Worm (Caenorhabditis elegans) whole organism, L1 larva: ENCODE measurements around the gene rer-1.

ENCODE experiments used
- egl-13 ChIP-seq: sonication (generic microtip); optimal IDR thresholded peaks from 2 replicates; lab custom pipeline; 2016; ENCODE audit warnings: missing genotype, missing genetic modification reagents, missing genetic modification characterization, missing compliant biosample characterization
- elt-2 ChIP-seq: sonication (generic microtip); optimal IDR thresholded peaks from 2 replicates; lab custom pipeline; 2016; ENCODE audit warnings: missing genetic modification characterization, mild to moderate bottlenecking, inconsistent platforms, missing compliant biosample characterization, missing genetic modification reagents
- lin-13 ChIP-seq: fragments of 150-350 bp; optimal IDR thresholded peaks from 2 replicates; lab custom pipeline; 2014; ENCODE audit warnings: missing biosample characterization, missing genetic modification reagents, missing genetic modification characterization
- pqm-1 ChIP-seq: sonication (generic microtip); optimal IDR thresholded peaks from 3 replicates; lab custom pipeline; 2017; ENCODE audit warnings: missing biosample characterization, missing genetic modification characterization
- unc-62 ChIP-seq: fragments of 150-350 bp; optimal IDR thresholded peaks from 2 replicates; lab custom pipeline; 2014; ENCODE audit warnings: missing biosample characterization, missing genetic modification reagents, missing genetic modification characterization

ce11 chrII:8820126-8820972 is 9.2 kb downstream of the rer-1 start:
- TF ChIP-seq lin-13 (GFP tag; lab: Kevin White, UChicago) (peak; percentile 3), egl-13 (tag; lab: Kevin White, UChicago) (no peak), unc-62 (GFP tag; lab: Kevin White, UChicago) (no peak), elt-2 (no peak), pqm-1 (no peak)
